Fruit fly (Drosophila melanogaster): ENCODE measurements around the gene CG42659.
A peak's percentile ranks its signal among the peaks of the same experiment; 100 is the strongest.

Gene CG42659

dm6 chr2L:18007060-18007459 is at the start of gene CG42659:
CG42659 (plus strand) TSS chr2L:18007360.
- TF ChIP-seq Crg-1 (GFP tag; optimal IDR thresholded peaks at IDR 0.05), result no peak
- no peak for TF ChIP-seq bab1 (GFP tag; optimal IDR thresholded peaks at IDR 0.05)
- TF ChIP-seq CG5204 (GFP tag; optimal IDR thresholded peaks at IDR 0.05), result no peak
- no peak for TF ChIP-seq CG12768 (GFP tag; optimal IDR thresholded peaks at IDR 0.05)
- no peak for TF ChIP-seq CG11617 (GFP tag; optimal IDR thresholded peaks at IDR 0.05)
- no peak for TF ChIP-seq tj (GFP tag; optimal IDR thresholded peaks at IDR 0.05)
- no peak for TF ChIP-seq CG7045 (GFP tag; optimal IDR thresholded peaks at IDR 0.05)
- no peak for TF ChIP-seq cnc (optimal IDR thresholded peaks at IDR 0.05)
- no peak for TF ChIP-seq pad (GFP tag; optimal IDR thresholded peaks at IDR 0.05)
- no peak for TF ChIP-seq CG1620 (GFP tag; optimal IDR thresholded peaks at IDR 0.05)
- no peak for TF ChIP-seq CG33017 (tag; optimal IDR thresholded peaks at IDR 0.05)
- no peak for TF ChIP-seq Mnt (GFP tag; optimal IDR thresholded peaks at IDR 0.05)
- no peak for TF ChIP-seq cic (GFP tag; optimal IDR thresholded peaks at IDR 0.05)
- no peak for TF ChIP-seq CG7101 (tag; optimal IDR thresholded peaks at IDR 0.05)
- no peak for TF ChIP-seq toe (GFP tag; optimal IDR thresholded peaks at IDR 0.05)
- TF ChIP-seq CG14711 (tag; optimal IDR thresholded peaks at IDR 0.05), result no peak
- TF ChIP-seq Clk (GFP tag; optimal IDR thresholded peaks at IDR 0.05), result no peak
- TF ChIP-seq ovo (GFP tag; optimal IDR thresholded peaks at IDR 0.05), result no peak
- TF ChIP-seq kay (GFP tag; ENCODE audit: borderline replicate concordance), result no peak
- no peak for TF ChIP-seq Hr96 (GFP tag; optimal IDR thresholded peaks at IDR 0.05)

- TF ChIP-seq CG14711 (tag; optimal IDR thresholded peaks at IDR 0.05) (no peak), CG1620 (GFP tag; optimal IDR thresholded peaks at IDR 0.05) (no peak), pad (GFP tag; optimal IDR thresholded peaks at IDR 0.05) (no peak), cnc (optimal IDR thresholded peaks at IDR 0.05) (no peak), CG5204 (GFP tag; optimal IDR thresholded peaks at IDR 0.05) (no peak), CG33017 (tag; optimal IDR thresholded peaks at IDR 0.05) (no peak), Crg-1 (GFP tag; optimal IDR thresholded peaks at IDR 0.05) (no peak), Hr96 (GFP tag; optimal IDR thresholded peaks at IDR 0.05) (no peak), CG11617 (GFP tag; optimal IDR thresholded peaks at IDR 0.05) (no peak), CG12768 (GFP tag; optimal IDR thresholded peaks at IDR 0.05) (no peak), bab1 (GFP tag; optimal IDR thresholded peaks at IDR 0.05) (no peak), toe (GFP tag; optimal IDR thresholded peaks at IDR 0.05) (no peak), Clk (GFP tag; optimal IDR thresholded peaks at IDR 0.05) (no peak), CG7045 (GFP tag; optimal IDR thresholded peaks at IDR 0.05) (no peak), tj (GFP tag; optimal IDR thresholded peaks at IDR 0.05) (no peak), kay (GFP tag; ENCODE audit: borderline replicate concordance) (no peak), CG7101 (tag; optimal IDR thresholded peaks at IDR 0.05) (no peak)
Observed at dm6 chr2L:17958306-17958705, 48.9 kb upstream of the CG42659 start.

DNA sequence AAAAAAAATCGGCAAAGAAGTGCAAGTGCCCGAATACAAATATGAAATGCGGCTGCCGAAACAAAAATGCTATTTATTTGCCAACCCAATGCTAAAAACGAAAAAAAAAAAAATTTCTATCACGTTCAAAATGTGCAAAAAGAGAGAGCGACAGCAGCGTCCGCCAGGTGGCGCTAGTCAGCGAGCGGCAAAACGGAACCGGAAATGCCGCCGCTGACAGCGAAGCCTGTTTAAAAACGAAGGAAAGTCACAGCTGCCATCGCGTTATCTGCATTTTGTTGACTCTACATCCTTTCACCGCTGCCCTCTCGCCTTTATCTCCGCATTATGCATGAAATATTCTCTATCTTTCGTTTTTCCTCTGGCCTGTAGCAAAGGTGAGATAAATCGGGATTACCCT is 46.9 kb upstream of the CG42659 start:
- no peak for TF ChIP-seq toe (GFP tag; optimal IDR thresholded peaks at IDR 0.05)
- no peak for TF ChIP-seq CG33017 (tag; optimal IDR thresholded peaks at IDR 0.05)
- no peak for TF ChIP-seq CG14711 (tag; optimal IDR thresholded peaks at IDR 0.05)
- no peak for TF ChIP-seq ovo (GFP tag; optimal IDR thresholded peaks at IDR 0.05)
- no peak for TF ChIP-seq CG12768 (GFP tag; optimal IDR thresholded peaks at IDR 0.05)
- TF ChIP-seq Crg-1 (GFP tag; optimal IDR thresholded peaks at IDR 0.05), result no peak

- TF ChIP-seq toe (GFP tag; optimal IDR thresholded peaks at IDR 0.05) (peak; percentile 3), CG1620 (GFP tag; optimal IDR thresholded peaks at IDR 0.05) (peak; percentile 11), CG12768 (GFP tag; optimal IDR thresholded peaks at IDR 0.05) (no peak), pad (GFP tag; optimal IDR thresholded peaks at IDR 0.05) (peak; percentile 98), CG33017 (tag; optimal IDR thresholded peaks at IDR 0.05) (peak; percentile 18), cic (GFP tag; optimal IDR thresholded peaks at IDR 0.05) (no peak), bab1 (GFP tag; optimal IDR thresholded peaks at IDR 0.05) (peak; percentile 12)
Observed at dm6 chr2L:17963071-17963567, 44.0 kb upstream of the CG42659 start, which contains the start of gene CG5674. CG5674 (plus strand) TSS chr2L:17963379.

DNA sequence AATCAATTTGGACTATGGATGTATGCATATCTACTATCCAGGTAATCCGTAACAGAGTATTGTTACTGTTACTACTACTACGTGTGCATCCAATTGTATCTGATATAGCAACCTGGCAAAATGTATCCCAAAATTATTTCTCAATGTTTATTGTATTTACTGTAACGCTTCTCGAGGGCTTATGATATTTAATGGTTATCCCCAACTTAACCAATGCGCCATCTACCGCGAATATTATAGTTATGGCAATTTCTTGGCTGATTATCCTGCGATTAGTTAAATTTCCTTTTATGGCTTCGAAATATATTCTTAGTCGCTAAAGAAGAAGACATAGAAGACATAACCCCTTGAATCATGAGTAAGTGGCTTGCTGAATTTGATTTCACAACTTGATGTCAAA is 43.5 kb upstream of the CG42659 start:
- no peak for TF ChIP-seq tj (GFP tag; optimal IDR thresholded peaks at IDR 0.05)
- no peak for TF ChIP-seq cic (GFP tag; optimal IDR thresholded peaks at IDR 0.05)
- TF ChIP-seq CG5204 (GFP tag; optimal IDR thresholded peaks at IDR 0.05), result no peak
- TF ChIP-seq CG7045 (GFP tag; optimal IDR thresholded peaks at IDR 0.05), result no peak
- TF ChIP-seq toe (GFP tag; optimal IDR thresholded peaks at IDR 0.05), result no peak
- TF ChIP-seq CG33017 (tag; optimal IDR thresholded peaks at IDR 0.05), result no peak
- no peak for TF ChIP-seq CG12768 (GFP tag; optimal IDR thresholded peaks at IDR 0.05)
- TF ChIP-seq CG11617 (GFP tag; optimal IDR thresholded peaks at IDR 0.05), result no peak
- no peak for TF ChIP-seq Clk (GFP tag; optimal IDR thresholded peaks at IDR 0.05)
- no peak for TF ChIP-seq pad (GFP tag; optimal IDR thresholded peaks at IDR 0.05)
- TF ChIP-seq Hr96 (GFP tag; optimal IDR thresholded peaks at IDR 0.05), result no peak
- TF ChIP-seq cnc (optimal IDR thresholded peaks at IDR 0.05), result no peak
- TF ChIP-seq kay (GFP tag; ENCODE audit: borderline replicate concordance), result no peak
- no peak for TF ChIP-seq Crg-1 (GFP tag; optimal IDR thresholded peaks at IDR 0.05)

dm6 chr2L:17972999-17973398 is 34.2 kb upstream of the CG42659 start:
- TF ChIP-seq CG1620 (GFP tag; optimal IDR thresholded peaks at IDR 0.05), result no peak
- TF ChIP-seq kay (GFP tag; ENCODE audit: borderline replicate concordance), result no peak
- no peak for TF ChIP-seq CG12768 (GFP tag; optimal IDR thresholded peaks at IDR 0.05)
- TF ChIP-seq bab1 (GFP tag; optimal IDR thresholded peaks at IDR 0.05), result no peak
- no peak for TF ChIP-seq ovo (GFP tag; optimal IDR thresholded peaks at IDR 0.05)
- TF ChIP-seq toe (GFP tag; optimal IDR thresholded peaks at IDR 0.05), result no peak
- TF ChIP-seq cnc (optimal IDR thresholded peaks at IDR 0.05), result no peak
- no peak for TF ChIP-seq Hr96 (GFP tag; optimal IDR thresholded peaks at IDR 0.05)
- TF ChIP-seq Mnt (GFP tag; optimal IDR thresholded peaks at IDR 0.05), result no peak
- no peak for TF ChIP-seq CG7045 (GFP tag; optimal IDR thresholded peaks at IDR 0.05)
- TF ChIP-seq CG7101 (tag; optimal IDR thresholded peaks at IDR 0.05), result no peak
- TF ChIP-seq cic (GFP tag; optimal IDR thresholded peaks at IDR 0.05), result no peak
